Fruit fly (Drosophila melanogaster) whole organism, embryonic: ENCODE data around the gene mRpL15.

ENCODE experiments used
- CG10543 ChIP-seq: fragments of 200-800 bp; sonication (Bioruptor generic); optimal IDR thresholded peaks from 3 replicates; lab custom pipeline; 2017; ENCODE audit warnings: missing biosample characterization, mild to moderate bottlenecking, missing genetic modification characterization, moderate library complexity
- CG10565 ChIP-seq: fragments of 200-800 bp; sonication (Bioruptor generic); optimal IDR thresholded peaks from 3 replicates; lab custom pipeline; 2016; ENCODE audit warnings: missing biosample characterization, mild to moderate bottlenecking, missing genetic modification characterization
- CG11398 ChIP-seq: fragments of 200-800 bp; sonication (Bioruptor generic); optimal IDR thresholded peaks from 2 replicates; lab custom pipeline; 2016; ENCODE audit warnings: missing biosample characterization, missing genetic modification characterization
- CG11504 ChIP-seq: fragments of 200-800 bp; sonication (Bioruptor generic); optimal IDR thresholded peaks from 3 replicates; lab custom pipeline; 2019; ENCODE audit warnings: missing biosample characterization, mild to moderate bottlenecking, missing genetic modification characterization, moderate library complexity
- CG12155 ChIP-seq: fragments of 200-800 bp; sonication (Bioruptor generic); optimal IDR thresholded peaks from 3 replicates; lab custom pipeline; 2016; ENCODE audit warnings: missing biosample characterization, missing genetic modification characterization
- CG1233 ChIP-seq: fragments of 200-800 bp; sonication (Bioruptor generic); optimal IDR thresholded peaks from 4 replicates; lab custom pipeline; 2018; ENCODE audit warnings: missing biosample characterization, mild to moderate bottlenecking, missing genetic modification characterization
- CG12391 ChIP-seq: fragments of 200-800 bp; sonication (Bioruptor generic); optimal IDR thresholded peaks from 3 replicates; lab custom pipeline; 2018; ENCODE audit warnings: missing biosample characterization, mild to moderate bottlenecking, missing genetic modification characterization, moderate library complexity
- CG12659 ChIP-seq: fragments of 200-800 bp; sonication (Bioruptor generic); optimal IDR thresholded peaks from 3 replicates; lab custom pipeline; 2017; ENCODE audit warnings: mild to moderate bottlenecking, missing biosample characterization, missing genetic modification reagents, missing genetic modification characterization
- CG13287 ChIP-seq: fragments of 200-800 bp; sonication (Bioruptor generic); IDR thresholded peaks from 2 replicates; pipeline ENCODE4 v1.3.6; 2022; ENCODE audit warnings: missing biosample characterization, missing genetic modification characterization; ENCODE audit not compliant: partially characterized antibody
- CG16779 ChIP-seq: fragments of 200-800 bp; sonication (Bioruptor generic); IDR thresholded peaks from 2 replicates; pipeline ENCODE4 v1.3.6; 2022; ENCODE audit warnings: missing biosample characterization, missing genetic modification characterization
- CG1792 ChIP-seq: fragments of 200-800 bp; sonication (Bioruptor generic); optimal IDR thresholded peaks from 2 replicates; lab custom pipeline; 2016; ENCODE audit warnings: missing biosample characterization, missing genetic modification characterization
- CG18476 ChIP-seq: fragments of 200-800 bp; sonication (Bioruptor generic); optimal IDR thresholded peaks from 2 replicates; lab custom pipeline; 2016; ENCODE audit warnings: missing biosample characterization, mild to moderate bottlenecking, missing genetic modification characterization
- CG2116 ChIP-seq: fragments of 200-800 bp; sonication (Bioruptor generic); optimal IDR thresholded peaks from 3 replicates; lab custom pipeline; 2018; ENCODE audit warnings: missing biosample characterization, mild to moderate bottlenecking, missing genetic modification characterization
- CG30020 ChIP-seq: fragments of 200-800 bp; optimal IDR thresholded peaks from 2 replicates; lab custom pipeline; 2019; ENCODE audit warnings: missing biosample characterization, mild to moderate bottlenecking, missing genetic modification characterization, moderate library complexity
- CG31224 ChIP-seq: fragments of 200-800 bp; sonication (Bioruptor generic); IDR thresholded peaks from 2 replicates; pipeline ENCODE4 v1.3.6; 2022; ENCODE audit warnings: missing biosample characterization, missing genetic modification characterization
- CG31365 ChIP-seq: fragments of 200-800 bp; sonication (Bioruptor generic); optimal IDR thresholded peaks from 2 replicates; lab custom pipeline; 2018; ENCODE audit warnings: missing biosample characterization, mild to moderate bottlenecking, missing genetic modification characterization
- CG34224 ChIP-seq: fragments of 200-800 bp; sonication (Bioruptor generic); IDR thresholded peaks from 3 replicates; pipeline ENCODE4 v1.3.6; 2022; ENCODE audit warnings: missing biosample characterization, missing genetic modification characterization; ENCODE audit not compliant: partially characterized antibody
- CG3726 ChIP-seq: fragments of 200-800 bp; sonication (Bioruptor generic); IDR thresholded peaks from 3 replicates; pipeline ENCODE4, ENCODE4 v1.3.6; 2022; ENCODE audit warnings: missing biosample characterization, missing genetic modification characterization
- CG4360 ChIP-seq: fragments of 200-800 bp; sonication (Bioruptor generic); IDR thresholded peaks from 2 replicates; pipeline ENCODE4 v1.3.6; 2022; ENCODE audit warnings: missing biosample characterization, missing genetic modification characterization
- CG4707 ChIP-seq: fragments of 200-800 bp; sonication (Bioruptor generic); optimal IDR thresholded peaks from 2 replicates; lab custom pipeline; 2018; ENCODE audit warnings: missing biosample characterization, mild to moderate bottlenecking, missing genetic modification characterization, moderate library complexity
- CG6689 ChIP-seq: fragments of 200-800 bp; sonication (Bioruptor generic); IDR thresholded peaks from 2 replicates; pipeline ENCODE4 v1.3.6; 2022; ENCODE audit warnings: missing biosample characterization, missing genetic modification characterization
- CG9437 ChIP-seq: fragments of 200-800 bp; sonication (Bioruptor generic); optimal IDR thresholded peaks from 2 replicates; lab custom pipeline; 2018; ENCODE audit warnings: missing biosample characterization, mild to moderate bottlenecking, missing genetic modification characterization
- CG9797 ChIP-seq: fragments of 200-800 bp; sonication (Bioruptor generic); optimal IDR thresholded peaks from 3 replicates; lab custom pipeline; 2018; ENCODE audit warnings: missing biosample characterization, mild to moderate bottlenecking, missing genetic modification characterization
- Chrac-16 ChIP-seq: fragments of 200-800 bp; sonication (Bioruptor generic); optimal IDR thresholded peaks from 3 replicates; lab custom pipeline; 2016; ENCODE audit warnings: missing biosample characterization, missing genetic modification characterization
- CoRest ChIP-seq: fragments of 200-800 bp; sonication (Bioruptor generic); optimal IDR thresholded peaks from 3 replicates; lab custom pipeline; 2018; ENCODE audit warnings: missing biosample characterization, mild to moderate bottlenecking, missing genetic modification characterization, moderate library complexity
- CrebB ChIP-seq: fragments of 200-800 bp; sonication (Bioruptor generic); optimal IDR thresholded peaks from 3 replicates; lab custom pipeline; 2018; ENCODE audit warnings: missing biosample characterization, mild to moderate bottlenecking, missing genetic modification characterization
- Dad ChIP-seq: fragments of 200-800 bp; sonication (Bioruptor generic); optimal IDR thresholded peaks from 3 replicates; lab custom pipeline; 2016; ENCODE audit warnings: missing biosample characterization, missing genetic modification characterization
- Mad ChIP-seq: fragments of 200-800 bp; sonication (Bioruptor generic); optimal IDR thresholded peaks from 2 replicates; lab custom pipeline; 2016; ENCODE audit warnings: missing biosample characterization, missing genetic modification characterization
- Poxn ChIP-seq: fragments of 200-800 bp; sonication (Bioruptor generic); IDR thresholded peaks from 2 replicates; pipeline ENCODE4 v1.3.6; 2022; ENCODE audit warnings: missing biosample characterization, missing genetic modification characterization
- Rfx ChIP-seq: fragments of 200-800 bp; sonication (Bioruptor generic); IDR thresholded peaks from 2 replicates; pipeline ENCODE4 v1.3.6; 2022; ENCODE audit warnings: missing biosample characterization, missing genetic modification characterization
- Scr ChIP-seq: fragments of 200-800 bp; sonication (Bioruptor generic); IDR thresholded peaks from 2 replicates; pipeline ENCODE4 v1.3.6; 2022; ENCODE audit warnings: missing biosample characterization, missing genetic modification characterization; ENCODE audit not compliant: partially characterized antibody
- Sox100B ChIP-seq: fragments of 200-800 bp; sonication (Bioruptor generic); optimal IDR thresholded peaks from 3 replicates; lab custom pipeline; 2018; ENCODE audit warnings: missing biosample characterization, mild to moderate bottlenecking, missing genetic modification characterization
- Sry-δ ChIP-seq: fragments of 200-800 bp; sonication (Bioruptor generic); optimal IDR thresholded peaks from 2 replicates; lab custom pipeline; 2016; ENCODE audit warnings: missing biosample characterization, missing genetic modification characterization
- Tbp ChIP-seq: fragments of >200 bp; optimal IDR thresholded peaks from 2 replicates; lab custom pipeline; 2018; ENCODE audit warnings: missing biosample characterization, missing genetic modification characterization
- YL-1 ChIP-seq: fragments of 200-800 bp; sonication (Bioruptor generic); optimal IDR thresholded peaks from 3 replicates; lab custom pipeline; 2017; ENCODE audit warnings: missing biosample characterization, mild to moderate bottlenecking, missing genetic modification characterization
- bab2 ChIP-seq: fragments of 200-800 bp; sonication (Bioruptor generic); optimal IDR thresholded peaks from 2 replicates; lab custom pipeline; 2016; ENCODE audit warnings: missing biosample characterization, missing genetic modification characterization
- cg ChIP-seq: fragments of 200-800 bp; sonication (Bioruptor generic); optimal IDR thresholded peaks from 3 replicates; lab custom pipeline; 2019; ENCODE audit warnings: missing biosample characterization, mild to moderate bottlenecking, missing genetic modification characterization, moderate library complexity
- ci ChIP-seq: fragments of 200-800 bp; sonication (Bioruptor generic); IDR thresholded peaks from 3 replicates; pipeline ENCODE4 v1.3.6; 2022; ENCODE audit warnings: missing biosample characterization, missing genetic modification characterization
- croc ChIP-seq: fragments of 200-800 bp; sonication (Bioruptor generic); conservative IDR thresholded peaks from 3 replicates; pipeline ENCODE4 v1.3.6; 2022; ENCODE audit warnings: missing biosample characterization, missing genetic modification characterization
- gfzf ChIP-seq: fragments of 200-800 bp; sonication (Bioruptor generic); optimal IDR thresholded peaks from 2 replicates; lab custom pipeline; 2016; ENCODE audit warnings: missing biosample characterization, mild to moderate bottlenecking, missing genetic modification characterization, moderate library complexity
- h ChIP-seq: fragments of >200 bp; optimal IDR thresholded peaks from 2 replicates; lab custom pipeline; 2017
- jing ChIP-seq: fragments of 200-800 bp; sonication (Bioruptor generic); optimal IDR thresholded peaks from 2 replicates; lab custom pipeline; 2018; ENCODE audit warnings: missing biosample characterization, mild to moderate bottlenecking, missing genetic modification characterization
- lab ChIP-seq: fragments of 200-800 bp; sonication (Bioruptor generic); optimal IDR thresholded peaks from 3 replicates; lab custom pipeline; 2017; ENCODE audit warnings: missing biosample characterization, missing genetic modification characterization, mild to moderate bottlenecking, moderate library complexity, missing genetic modification reagents
- phol ChIP-seq: fragments of 200-800 bp; sonication (Bioruptor generic); optimal IDR thresholded peaks from 3 replicates; lab custom pipeline; 2018; ENCODE audit warnings: missing biosample characterization, mild to moderate bottlenecking, missing genetic modification characterization, moderate library complexity
- pros ChIP-seq: fragments of 200-800 bp; sonication (Bioruptor generic); optimal IDR thresholded peaks from 3 replicates; lab custom pipeline; 2019; ENCODE audit warnings: missing biosample characterization, mild to moderate bottlenecking, missing genetic modification characterization, moderate library complexity
- psq ChIP-seq: fragments of 200-800 bp; sonication (Bioruptor generic); optimal IDR thresholded peaks from 2 replicates; lab custom pipeline; 2017; ENCODE audit warnings: missing biosample characterization, missing genetic modification characterization
- pzg ChIP-seq: fragments of 200-800 bp; sonication (Bioruptor generic); optimal IDR thresholded peaks from 3 replicates; lab custom pipeline; 2018; ENCODE audit warnings: missing biosample characterization, mild to moderate bottlenecking, missing genetic modification characterization, moderate library complexity
- row ChIP-seq: fragments of 200-800 bp; sonication (Bioruptor generic); IDR thresholded peaks from 3 replicates; pipeline ENCODE4 v1.3.6; 2022; ENCODE audit warnings: missing biosample characterization, missing genetic modification characterization
- sisA ChIP-seq: fragments of 200-800 bp; sonication (Bioruptor generic); IDR thresholded peaks from 2 replicates; pipeline ENCODE4 v1.3.6; 2022; ENCODE audit warnings: missing biosample characterization, missing genetic modification characterization
- tap ChIP-seq: fragments of 200-800 bp; optimal IDR thresholded peaks from 3 replicates; lab custom pipeline; 2019; ENCODE audit warnings: missing biosample characterization, mild to moderate bottlenecking, missing genetic modification characterization, moderate library complexity
- trem ChIP-seq: fragments of 200-800 bp; optimal IDR thresholded peaks from 3 replicates; lab custom pipeline; 2019; ENCODE audit warnings: missing biosample characterization, mild to moderate bottlenecking, missing genetic modification characterization, moderate library complexity
- wor ChIP-seq: fragments of 200-800 bp; sonication (Bioruptor generic); IDR thresholded peaks from 2 replicates; pipeline ENCODE4 v1.3.6; 2022; ENCODE audit warnings: missing biosample characterization, missing genetic modification characterization

mRpL15 gene

DNA sequence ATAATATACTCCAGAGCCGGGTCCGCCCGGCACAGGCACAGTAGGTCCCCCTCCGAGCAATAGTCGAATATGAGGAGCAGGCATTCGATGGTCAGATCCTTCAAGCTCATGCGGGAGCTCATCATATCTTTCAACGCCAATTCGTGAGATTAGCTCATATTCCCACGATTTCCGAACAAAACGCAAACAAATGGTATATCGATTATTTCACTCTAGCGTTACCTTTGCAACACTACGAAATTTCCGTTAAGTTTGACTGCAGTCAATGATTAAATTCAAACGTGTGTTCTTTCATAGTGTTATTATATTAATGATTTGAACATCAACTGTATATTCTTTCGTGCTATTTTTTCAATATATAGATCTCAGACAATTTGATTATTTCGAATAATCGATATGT, 42.7 kb downstream of the mRpL15 start, which contains the start of gene CG33969:
TSS of gene CG33969 (minus strand) at position 197 of the 400 bp plus-strand sequence.
- TF ChIP-seq ci (no peak), CG18476 (GFP tag; lab: Kevin White, UChicago) (no peak), CG1233 (no peak), CG10543 (GFP tag; lab: Kevin White, UChicago) (no peak), Scr (GFP tag; lab: Robert Waterston, UW) (peak; percentile 55; the same call in 1 of the 2 replicates), Tbp (no peak), bab2 (GFP tag; lab: Kevin White, UChicago) (no peak), Chrac-16 (GFP tag; lab: Kevin White, UChicago) (no peak), CG16779 (GFP tag; lab: Robert Waterston, UW) (no peak), Sry-δ (GFP tag; lab: Kevin White, UChicago) (peak; percentile 40), YL-1 (GFP tag; lab: Kevin White, UChicago) (peak; percentile 58), CG34224 (GFP tag; lab: Robert Waterston, UW) (peak; percentile 49; the same call in 1 of the 3 replicates), CG12155 (GFP tag; lab: Kevin White, UChicago) (no peak), CG6689 (GFP tag; lab: Robert Waterston, UW) (no peak), Sox100B (GFP tag; lab: Kevin White, UChicago) (no peak), CG11398 (GFP tag; lab: Kevin White, UChicago) (no peak), row (GFP tag; lab: Robert Waterston, UW) (no peak), gfzf (GFP tag; lab: Kevin White, UChicago) (peak; percentile 29), CoRest (no peak), Poxn (GFP tag; lab: Robert Waterston, UW) (no peak), CG12391 (tag; lab: Kevin White, UChicago) (no peak), CrebB (tag; lab: Kevin White, UChicago) (no peak), CG9797 (GFP tag; lab: Kevin White, UChicago) (no peak), psq (no peak), CG31365 (tag; lab: Kevin White, UChicago) (no peak), CG11504 (peak; percentile 29), CG30020 (tag; lab: Kevin White, UChicago) (peak; percentile 9), CG4360 (GFP tag; lab: Robert Waterston, UW) (no peak), CG10565 (no peak), Mad (no peak), sisA (GFP tag; lab: Robert Waterston, UW) (no peak), CG9437 (peak; percentile 58), pzg (GFP tag; lab: Kevin White, UChicago) (peak; percentile 47), CG12659 (GFP tag; lab: Kevin White, UChicago) (peak; percentile 22), phol (tag; lab: Kevin White, UChicago) (no peak), lab (GFP tag; lab: Kevin White, UChicago) (peak; percentile 3), jing (GFP tag; lab: Kevin White, UChicago) (no peak), Dad (no peak), CG4707 (GFP tag; lab: Kevin White, UChicago) (no peak), CG1792 (no peak), h (lab: Kevin White, UChicago) (no peak), trem (tag; lab: Kevin White, UChicago) (peak; percentile 33), CG31224 (GFP tag; lab: Robert Waterston, UW) (no peak), Rfx (GFP tag; lab: Robert Waterston, UW) (no peak), tap (no peak), cg (no peak), pros (GFP tag; lab: Kevin White, UChicago) (no peak), croc (GFP tag; lab: Robert Waterston, UW) (no peak), CG3726 (GFP tag; lab: Robert Waterston, UW) (no peak), wor (no peak), CG13287 (peak; percentile 58), CG2116 (GFP tag; lab: Kevin White, UChicago) (peak; percentile 82)
